Fruit fly (Drosophila melanogaster) whole organism, embryonic: ENCODE data around the gene Mical.

Source experiments
- BEAF-32 ChIP-seq: fragments of 200-800 bp; sonication (Bioruptor generic); optimal IDR thresholded peaks from 3 replicates; lab custom pipeline; 2017; ENCODE audit warnings: missing biosample characterization, missing genetic modification characterization, mild to moderate bottlenecking, moderate library complexity, missing genetic modification reagents
- CG11093 ChIP-seq: fragments of 200-800 bp; sonication (Bioruptor generic); IDR thresholded peaks from 3 replicates; pipeline ENCODE4 v1.3.6; 2022; ENCODE audit warnings: missing biosample characterization, missing genetic modification characterization
- CG11696 ChIP-seq: fragments of 200-800 bp; sonication (Bioruptor generic); IDR thresholded peaks from 2 replicates; pipeline ENCODE4 v1.3.6; 2022; ENCODE audit warnings: missing biosample characterization, missing genetic modification characterization
- CG12299 ChIP-seq: fragments of 200-800 bp; sonication (Bioruptor generic); optimal IDR thresholded peaks from 2 replicates; lab custom pipeline; 2018; ENCODE audit warnings: missing biosample characterization, mild to moderate bottlenecking, missing genetic modification characterization
- CG13123 ChIP-seq: fragments of 200-800 bp; sonication (Bioruptor generic); optimal IDR thresholded peaks from 2 replicates; lab custom pipeline; 2016; ENCODE audit warnings: missing biosample characterization, missing genetic modification characterization
- CG13296 ChIP-seq: fragments of 200-800 bp; sonication (Bioruptor generic); optimal IDR thresholded peaks from 3 replicates; lab custom pipeline; 2018; ENCODE audit warnings: missing biosample characterization, mild to moderate bottlenecking, missing genetic modification characterization
- CG1529 ChIP-seq: fragments of 200-800 bp; sonication (Bioruptor generic); optimal IDR thresholded peaks from 3 replicates; lab custom pipeline; 2018; ENCODE audit warnings: missing biosample characterization, missing genetic modification characterization
- CG17361 ChIP-seq: fragments of 200-800 bp; sonication (Bioruptor generic); IDR thresholded peaks from 3 replicates; pipeline ENCODE4 v1.3.6; 2022; ENCODE audit warnings: missing biosample characterization, missing genetic modification characterization
- CG2116 ChIP-seq: fragments of 200-800 bp; sonication (Bioruptor generic); optimal IDR thresholded peaks from 3 replicates; lab custom pipeline; 2018; ENCODE audit warnings: missing biosample characterization, mild to moderate bottlenecking, missing genetic modification characterization
- CG30403 ChIP-seq: fragments of 200-800 bp; sonication (Bioruptor generic); optimal IDR thresholded peaks from 3 replicates; lab custom pipeline; 2016; ENCODE audit warnings: missing biosample characterization, missing genetic modification characterization
- CG31388 ChIP-seq: fragments of 200-800 bp; sonication (Bioruptor generic); optimal IDR thresholded peaks from 2 replicates; lab custom pipeline; 2016; ENCODE audit warnings: missing biosample characterization, missing genetic modification characterization
- CG32532 ChIP-seq: fragments of 200-800 bp; sonication (Bioruptor generic); IDR thresholded peaks from 2 replicates; pipeline ENCODE4 v1.3.6; 2022; ENCODE audit warnings: missing biosample characterization, missing genetic modification characterization
- CG3281 ChIP-seq: fragments of 200-800 bp; sonication (Bioruptor generic); optimal IDR thresholded peaks from 3 replicates; lab custom pipeline; 2017; ENCODE audit warnings: missing biosample characterization, mild to moderate bottlenecking, missing genetic modification characterization
- CG33557 ChIP-seq: fragments of 200-800 bp; sonication (Bioruptor generic); optimal IDR thresholded peaks from 2 replicates; lab custom pipeline; 2019; ENCODE audit warnings: missing biosample characterization, mild to moderate bottlenecking, missing genetic modification characterization, moderate library complexity
- CG3838 ChIP-seq: fragments of 200-800 bp; sonication (Bioruptor generic); optimal IDR thresholded peaks from 3 replicates; lab custom pipeline; 2016; ENCODE audit warnings: missing biosample characterization, missing genetic modification characterization
- CG4617 ChIP-seq: fragments of 200-800 bp; sonication (Bioruptor generic); optimal IDR thresholded peaks from 3 replicates; lab custom pipeline; 2016; ENCODE audit warnings: missing biosample characterization, missing genetic modification characterization, borderline replicate concordance
- CG5180 ChIP-seq: fragments of 200-800 bp; sonication (Bioruptor generic); optimal IDR thresholded peaks from 3 replicates; lab custom pipeline; 2017; ENCODE audit warnings: missing biosample characterization, missing genetic modification characterization, mild to moderate bottlenecking, moderate library complexity, missing genetic modification reagents
- CG6813 ChIP-seq: fragments of 200-800 bp; sonication (Bioruptor generic); optimal IDR thresholded peaks from 2 replicates; lab custom pipeline; 2017; ENCODE audit warnings: missing biosample characterization, missing genetic modification characterization, mild to moderate bottlenecking, moderate library complexity, missing genetic modification reagents
- CG8478 ChIP-seq: fragments of >200 bp; optimal IDR thresholded peaks from 2 replicates; lab custom pipeline; 2018
- CG9932 ChIP-seq: fragments of 200-800 bp; sonication (Bioruptor generic); IDR thresholded peaks from 2 replicates; pipeline ENCODE4 v1.3.6; 2022; ENCODE audit warnings: missing biosample characterization, missing genetic modification characterization
- CTCF ChIP-seq: fragments of 200-800 bp; sonication (Bioruptor generic); optimal IDR thresholded peaks from 2 replicates; lab custom pipeline; 2017; ENCODE audit warnings: missing biosample characterization, mild to moderate bottlenecking, missing genetic modification characterization, moderate library complexity
- D ChIP-seq, 2 experiments: fragments of 200-800 bp in 1 of 2; fragments of >200 bp in 1 of 2; sonication (Bioruptor generic) in 1 of 2; optimal IDR thresholded peaks; 2 replicates in 1 of 2; 3 replicates in 1 of 2; lab custom pipeline; 2017; ENCODE audit warnings: mild to moderate bottlenecking in 1 of 2, missing biosample characterization in 1 of 2, missing genetic modification characterization in 1 of 2, missing genetic modification reagents in 1 of 2
- Hand ChIP-seq: fragments of 200-800 bp; sonication (Bioruptor generic); optimal IDR thresholded peaks from 2 replicates; lab custom pipeline; 2017; ENCODE audit warnings: mild to moderate bottlenecking, missing biosample characterization, missing genetic modification reagents, missing genetic modification characterization
- Max ChIP-seq: fragments of 200-800 bp; sonication (Bioruptor generic); optimal IDR thresholded peaks from 2 replicates; lab custom pipeline; 2016; ENCODE audit warnings: missing biosample characterization, mild to moderate bottlenecking, missing genetic modification characterization
- Myb ChIP-seq: fragments of 200-800 bp; sonication (Bioruptor generic); optimal IDR thresholded peaks from 2 replicates; lab custom pipeline; 2016; ENCODE audit warnings: missing biosample characterization, missing genetic modification characterization
- NC2β ChIP-seq: fragments of 200-800 bp; sonication (Bioruptor generic); optimal IDR thresholded peaks from 2 replicates; lab custom pipeline; 2016; ENCODE audit warnings: missing biosample characterization, missing genetic modification characterization
- Pdp1 ChIP-seq, 2 experiments: fragments of 200-800 bp; sonication (Bioruptor generic); optimal IDR thresholded peaks; 3 replicates each; lab custom pipeline; 2016; ENCODE audit warnings: missing biosample characterization in 2 of 2, missing genetic modification characterization in 2 of 2, mild to moderate bottlenecking in 1 of 2, moderate library complexity in 1 of 2
- Ptx1 ChIP-seq: fragments of 200-800 bp; sonication (Bioruptor generic); IDR thresholded peaks from 2 replicates; pipeline ENCODE4 v1.3.6; 2022; ENCODE audit warnings: missing biosample characterization, missing genetic modification characterization
- Sry-β ChIP-seq: fragments of 200-800 bp; sonication (Bioruptor generic); optimal IDR thresholded peaks from 2 replicates; lab custom pipeline; 2018; ENCODE audit warnings: missing biosample characterization, mild to moderate bottlenecking, missing genetic modification characterization, moderate library complexity
- chif ChIP-seq, 2 experiments: fragments of 200-800 bp; sonication (Bioruptor generic); optimal IDR thresholded peaks; 3 replicates each; lab custom pipeline; 2016; ENCODE audit warnings: missing biosample characterization in 2 of 2, missing genetic modification characterization in 2 of 2
- croc ChIP-seq: fragments of 200-800 bp; sonication (Bioruptor generic); conservative IDR thresholded peaks from 3 replicates; pipeline ENCODE4 v1.3.6; 2022; ENCODE audit warnings: missing biosample characterization, missing genetic modification characterization
- da ChIP-seq: fragments of 200-800 bp; sonication (Bioruptor generic); optimal IDR thresholded peaks from 2 replicates; lab custom pipeline; 2016; ENCODE audit warnings: missing biosample characterization, missing genetic modification characterization
- ems ChIP-seq: fragments of 200-800 bp; sonication (Bioruptor generic); optimal IDR thresholded peaks from 3 replicates; lab custom pipeline; 2016; ENCODE audit warnings: missing biosample characterization, missing genetic modification characterization
- fu2 ChIP-seq: fragments of 200-800 bp; sonication (Bioruptor generic); optimal IDR thresholded peaks from 2 replicates; lab custom pipeline; 2016; ENCODE audit warnings: missing biosample characterization, missing genetic modification characterization
- insv ChIP-seq, 2 experiments: fragments of 200-800 bp; sonication (Bioruptor generic); optimal IDR thresholded peaks; 3 replicates each; lab custom pipeline; 2016 to 2018; ENCODE audit warnings: missing biosample characterization in 2 of 2, missing genetic modification characterization in 2 of 2
- jumu ChIP-seq: fragments of 200-800 bp; sonication (Bioruptor generic); optimal IDR thresholded peaks from 3 replicates; lab custom pipeline; 2016; ENCODE audit warnings: missing biosample characterization, missing genetic modification characterization
- klu ChIP-seq: fragments of 200-800 bp; sonication (Bioruptor generic); IDR thresholded peaks from 2 replicates; pipeline ENCODE4 v1.3.6; 2022; ENCODE audit warnings: missing biosample characterization, missing genetic modification characterization
- maf-S ChIP-seq: fragments of 200-800 bp; sonication (Bioruptor generic); optimal IDR thresholded peaks from 2 replicates; lab custom pipeline; 2016; ENCODE audit warnings: missing biosample characterization, missing genetic modification characterization
- pb ChIP-seq: fragments of 200-800 bp; sonication (Bioruptor generic); optimal IDR thresholded peaks from 3 replicates; lab custom pipeline; 2016; ENCODE audit warnings: missing biosample characterization, missing genetic modification characterization
- phol ChIP-seq: fragments of 200-800 bp; sonication (Bioruptor generic); optimal IDR thresholded peaks from 3 replicates; lab custom pipeline; 2018; ENCODE audit warnings: missing biosample characterization, mild to moderate bottlenecking, missing genetic modification characterization, moderate library complexity
- pzg ChIP-seq: fragments of 200-800 bp; sonication (Bioruptor generic); optimal IDR thresholded peaks from 3 replicates; lab custom pipeline; 2018; ENCODE audit warnings: missing biosample characterization, mild to moderate bottlenecking, missing genetic modification characterization, moderate library complexity
- sd ChIP-seq: fragments of 200-800 bp; sonication (Bioruptor generic); optimal IDR thresholded peaks from 3 replicates; lab custom pipeline; 2018; ENCODE audit warnings: missing biosample characterization, mild to moderate bottlenecking, missing genetic modification characterization, moderate library complexity
- shn ChIP-seq: fragments of 200-800 bp; sonication (Bioruptor generic); optimal IDR thresholded peaks from 3 replicates; lab custom pipeline; 2016; ENCODE audit warnings: missing biosample characterization, missing genetic modification characterization
- sisA ChIP-seq: fragments of 200-800 bp; sonication (Bioruptor generic); IDR thresholded peaks from 2 replicates; pipeline ENCODE4 v1.3.6; 2022; ENCODE audit warnings: missing biosample characterization, missing genetic modification characterization
- sqz ChIP-seq: fragments of 200-800 bp; sonication (Bioruptor generic); optimal IDR thresholded peaks from 3 replicates; lab custom pipeline; 2018; ENCODE audit warnings: missing biosample characterization, mild to moderate bottlenecking, missing genetic modification characterization
- stwl ChIP-seq: fragments of 200-800 bp; sonication (Bioruptor generic); optimal IDR thresholded peaks from 3 replicates; lab custom pipeline; 2018; ENCODE audit warnings: missing biosample characterization, mild to moderate bottlenecking, missing genetic modification characterization, moderate library complexity
- tap ChIP-seq: fragments of 200-800 bp; optimal IDR thresholded peaks from 3 replicates; lab custom pipeline; 2019; ENCODE audit warnings: missing biosample characterization, mild to moderate bottlenecking, missing genetic modification characterization, moderate library complexity
- tx ChIP-seq: fragments of 200-800 bp; sonication (Bioruptor generic); optimal IDR thresholded peaks from 2 replicates; lab custom pipeline; 2016; ENCODE audit warnings: missing biosample characterization, missing genetic modification characterization
- wek ChIP-seq: fragments of 200-800 bp; sonication (Bioruptor generic); optimal IDR thresholded peaks from 3 replicates; lab custom pipeline; 2018; ENCODE audit warnings: missing biosample characterization, mild to moderate bottlenecking, missing genetic modification characterization, moderate library complexity

Mical gene

dm6 chr3R:10052695-10053382 is 10.1 kb upstream of the Mical start, which contains the start of the genes Fancl and Npc2e (continued):
- TF ChIP-seq fu2 (GFP tag; lab: Kevin White, UChicago) (no peak), insv (GFP tag; optimal IDR thresholded peaks at IDR 0.05; lab: Kevin White, UChicago) (no peak), CG11093 (no peak), Max (GFP tag; lab: Kevin White, UChicago) (no peak), CG5180 (no peak), CG6813 (GFP tag; lab: Kevin White, UChicago) (no peak), da (GFP tag; lab: Kevin White, UChicago) (no peak), CG8478 (lab: Kevin White, UChicago) (no peak), Myb (GFP tag; lab: Kevin White, UChicago) (peak; percentile 29), ems (no peak), CG32532 (no peak), CG1529 (GFP tag; lab: Kevin White, UChicago) (no peak), CG31388 (no peak), CG3838 (no peak)

dm6 chr3R:10048842-10049527 is 6.3 kb upstream of the Mical start, which contains the start of gene ohgt:
TSS of gene ohgt (plus strand) at chr3R:10049199.
- TF ChIP-seq Sry-β, result peak; percentile 86
- no peak for TF ChIP-seq tx (GFP tag; lab: Kevin White, UChicago)
- no peak for TF ChIP-seq CG33557 (GFP tag; lab: Kevin White, UChicago)
- peak; percentile 32 for TF ChIP-seq CG3281 (GFP tag; lab: Kevin White, UChicago)
- peak; percentile 50 for TF ChIP-seq phol
- no peak for TF ChIP-seq croc (GFP tag; lab: Robert Waterston, UW)
- peak; percentile 63 for TF ChIP-seq CG4617 (GFP tag; lab: Kevin White, UChicago)
- TF ChIP-seq pb (GFP tag; lab: Kevin White, UChicago), result no peak
- TF ChIP-seq CG17361 (GFP tag; lab: Robert Waterston, UW), result peak; percentile 96
- no peak for TF ChIP-seq shn
- peak; percentile 40 for TF ChIP-seq pzg (GFP tag; lab: Kevin White, UChicago)
- peak; percentile 73 for TF ChIP-seq CG2116
- no peak for TF ChIP-seq Hand (GFP tag; lab: Kevin White, UChicago)
- TF ChIP-seq CG12299 (tag; lab: Kevin White, UChicago), result no peak
- no peak for TF ChIP-seq CG13123
- TF ChIP-seq wek (GFP tag; lab: Kevin White, UChicago), result no peak
- peak; percentile 57 for TF ChIP-seq BEAF-32 (GFP tag; lab: Kevin White, UChicago)
- peak; percentile 36 for TF ChIP-seq CG13296 (GFP tag; lab: Kevin White, UChicago)
- no peak for TF ChIP-seq CG9932 (GFP tag; lab: Robert Waterston, UW)
- no peak for TF ChIP-seq D (optimal IDR thresholded peaks at IDR 0.05; lab: Kevin White, UChicago)
- TF ChIP-seq D (GFP tag; optimal IDR thresholded peaks at IDR 0.05; lab: Kevin White, UChicago), result no peak
- no peak for TF ChIP-seq Ptx1 (GFP tag; lab: Robert Waterston, UW)
- no peak for TF ChIP-seq jumu
- TF ChIP-seq sd, result no peak
- TF ChIP-seq sisA (GFP tag; lab: Robert Waterston, UW), result no peak
- no peak for TF ChIP-seq NC2β (GFP tag; lab: Kevin White, UChicago)
- no peak for TF ChIP-seq CG11696 (GFP tag; lab: Robert Waterston, UW)
- TF ChIP-seq CTCF (GFP tag; lab: Kevin White, UChicago), result peak; percentile 23
- no peak for TF ChIP-seq tap (tag; lab: Kevin White, UChicago)
- TF ChIP-seq CG30403 (GFP tag; lab: Kevin White, UChicago), result peak; percentile 33
- no peak for TF ChIP-seq stwl (tag; lab: Kevin White, UChicago)
- no peak for TF ChIP-seq maf-S (GFP tag; lab: Kevin White, UChicago)
- TF ChIP-seq Pdp1 (GFP tag; optimal IDR thresholded peaks at IDR 0.05; lab: Kevin White, UChicago), result peak in 1 of 2 experiments; percentile 26
- TF ChIP-seq chif (GFP tag; optimal IDR thresholded peaks at IDR 0.05; lab: Kevin White, UChicago), result no peak
- TF ChIP-seq sqz, result no peak
- TF ChIP-seq klu, result no peak
